Worm (Caenorhabditis elegans) whole organism, midembryonic: ENCODE data around the gene sup-18.

ENCODE experiments used
- T22C8.4 ChIP-seq: fragments of 200-800 bp; sonication (Bioruptor generic); IDR thresholded peaks from 2 replicates; pipeline ENCODE4 v1.3.6; 2022; ENCODE audit warnings: missing genetic modification characterization, missing compliant biosample characterization
- cog-1 ChIP-seq: sonication (generic microtip); optimal IDR thresholded peaks from 2 replicates; lab custom pipeline; 2016; ENCODE audit warnings: missing genetic modification characterization, missing compliant biosample characterization
- flt-1 ChIP-seq: fragments of 200-800 bp; sonication (Bioruptor generic); IDR thresholded peaks from 2 replicates; pipeline ENCODE4 v1.3.6; 2022; ENCODE audit warnings: missing genetic modification characterization, missing compliant biosample characterization
- klf-2 ChIP-seq: fragments of 200-800 bp; sonication (Bioruptor generic); conservative IDR thresholded peaks from 2 replicates; pipeline ENCODE4 v1.3.6; 2022; ENCODE audit warnings: missing genetic modification reagents, missing genetic modification characterization, missing compliant biosample characterization
- med-1 ChIP-seq: sonication (generic microtip); optimal IDR thresholded peaks from 2 replicates; lab custom pipeline; 2017; ENCODE audit warnings: missing genetic modification characterization, mild to moderate bottlenecking, missing compliant biosample characterization, antibody characterized with exemption, missing genetic modification reagents; ENCODE audit not compliant: insufficient read depth
- ref-1 ChIP-seq: fragments of 200-800 bp; sonication (Bioruptor generic); conservative IDR thresholded peaks from 2 replicates; pipeline ENCODE4 v1.3.6; 2022; ENCODE audit warnings: missing genetic modification reagents, missing genetic modification characterization, missing compliant biosample characterization
- tab-1 ChIP-seq: fragments of 200-800 bp; sonication (Bioruptor generic); IDR thresholded peaks from 2 replicates; pipeline ENCODE4 v1.3.6; 2022; ENCODE audit warnings: missing genetic modification characterization, missing compliant biosample characterization
- ztf-23 ChIP-seq: fragments of 200-800 bp; sonication (Bioruptor generic); IDR thresholded peaks from 2 replicates; pipeline ENCODE4 v1.3.6; 2022; ENCODE audit warnings: missing genetic modification reagents, missing genetic modification characterization, missing compliant biosample characterization
- ztf-29 ChIP-seq: fragments of 200-800 bp; sonication (Bioruptor generic); IDR thresholded peaks from 2 replicates; pipeline ENCODE4 v1.3.6; 2022; ENCODE audit warnings: missing genetic modification reagents, missing genetic modification characterization, missing compliant biosample characterization

DNA sequence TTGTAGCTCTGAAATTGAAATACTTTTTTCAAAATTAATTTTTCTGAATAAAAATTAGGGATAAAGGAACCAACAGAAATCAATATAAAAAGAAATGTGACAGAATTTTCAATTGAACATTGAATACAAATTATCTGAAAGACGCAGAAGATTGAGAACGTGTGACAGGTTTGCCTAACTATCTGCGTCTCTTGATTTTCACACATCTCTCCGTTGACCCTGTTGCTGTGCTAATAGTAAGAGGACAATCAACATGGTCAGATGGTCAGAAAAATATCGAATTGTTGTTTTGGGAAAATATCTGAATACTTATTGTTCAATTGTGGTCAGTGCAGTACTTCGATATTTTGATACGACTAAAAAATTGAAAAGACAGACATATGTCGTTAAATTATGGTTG is 32.9 kb upstream of the sup-18 start, which contains the start of gene ZK688.7:
- no peak for TF ChIP-seq T22C8.4 (GFP tag; lab: Robert Waterston, UW)
- TF ChIP-seq klf-2 (GFP tag; lab: Robert Waterston, UW) = no peak
- TF ChIP-seq flt-1 (GFP tag; lab: Robert Waterston, UW) = no peak
- TF ChIP-seq ztf-23 (GFP tag; lab: Robert Waterston, UW) = no peak
- no peak for TF ChIP-seq cog-1 (tag; lab: Kevin White, UChicago)
- no peak for TF ChIP-seq tab-1 (GFP tag; lab: Robert Waterston, UW)
- TF ChIP-seq med-1 (GFP tag; lab: Kevin White, UChicago) = no peak
- TF ChIP-seq ref-1 = no peak
- TF ChIP-seq ztf-29 (GFP tag; lab: Robert Waterston, UW) = no peak
